Fruit fly (Drosophila melanogaster): ENCODE data around the gene mfrn.
A peak's percentile ranks its signal among the peaks of the same experiment; 100 is the strongest.

mfrn gene

DNA sequence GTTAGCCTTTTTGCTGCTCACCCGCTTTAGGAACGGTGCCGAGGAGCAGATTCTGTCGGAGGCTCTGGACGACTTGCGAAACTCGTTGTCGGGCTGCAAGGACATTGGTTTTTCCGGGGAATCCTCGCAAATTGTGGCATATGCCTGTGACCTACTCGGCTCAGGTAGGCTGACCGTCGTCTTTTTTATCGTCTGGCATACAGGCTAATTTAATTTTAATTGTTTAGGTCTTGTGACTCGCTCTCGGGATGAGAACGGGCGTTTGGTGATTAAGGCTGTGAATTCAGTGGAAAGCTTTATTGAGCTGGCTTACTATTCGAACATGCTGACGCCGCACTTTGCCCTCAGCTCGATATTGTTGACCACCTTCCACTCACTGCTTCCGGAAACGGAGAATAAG, 16.4 kb downstream of the mfrn start:
- TF ChIP-seq Jra (GFP tag; optimal IDR thresholded peaks at IDR 0.05) (no peak), Hnf4 (GFP tag; optimal IDR thresholded peaks at IDR 0.05) (no peak), br (GFP tag; optimal IDR thresholded peaks at IDR 0.05) (no peak), brk (GFP tag; optimal IDR thresholded peaks at IDR 0.05) (no peak)

DNA sequence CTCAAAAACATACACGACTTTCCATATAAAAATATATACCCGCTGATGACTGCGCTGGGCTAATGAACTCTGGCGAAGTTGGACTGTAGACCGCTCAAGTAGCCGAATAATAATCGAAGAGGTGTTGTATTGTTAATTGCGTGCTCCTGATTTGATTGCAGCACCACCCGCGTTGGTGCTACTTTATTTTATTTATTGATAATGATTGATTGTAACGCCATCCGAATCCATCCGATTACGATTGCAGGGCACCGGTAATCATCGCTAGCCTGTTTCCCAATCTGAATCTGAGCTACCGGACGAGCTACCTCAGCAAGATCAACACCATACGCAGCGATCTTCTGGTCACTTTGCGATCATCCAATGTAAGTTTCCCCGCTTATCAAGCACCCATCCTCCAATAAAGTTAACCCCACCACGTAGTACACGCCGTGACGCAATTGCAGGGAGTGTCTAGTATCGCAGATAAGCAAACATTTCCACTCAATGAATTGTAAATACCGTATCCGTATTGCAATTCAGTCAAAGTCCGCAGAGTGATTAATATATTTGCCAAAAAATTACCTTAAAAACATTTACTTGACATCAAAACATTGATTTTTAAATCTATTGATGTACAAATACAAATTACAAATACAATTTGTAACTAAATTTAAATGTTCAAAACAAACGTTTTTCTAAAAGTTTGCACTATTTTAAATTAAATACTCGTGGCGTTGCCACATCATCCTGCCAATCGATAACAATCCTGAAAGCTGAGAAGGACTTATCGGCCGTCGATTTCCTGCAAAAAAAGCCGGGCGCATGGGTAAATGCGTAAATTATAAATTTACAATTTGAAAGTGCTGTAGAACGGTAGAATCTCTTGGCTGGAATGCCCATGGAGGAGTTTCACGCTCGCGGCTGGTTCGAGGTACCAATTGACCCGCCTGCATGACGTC, 18.6 kb downstream of the mfrn start:
- TF ChIP-seq h (GFP tag; optimal IDR thresholded peaks at IDR 0.05), result peak; percentile 58
- no peak for TF ChIP-seq N (GFP tag; optimal IDR thresholded peaks at IDR 0.05)
- TF ChIP-seq Rel (GFP tag; optimal IDR thresholded peaks at IDR 0.05), result no peak
- peak; percentile 21 for TF ChIP-seq Rel (tag; optimal IDR thresholded peaks at IDR 0.05)
- peak; percentile 61 for TF ChIP-seq Hnf4 (GFP tag; optimal IDR thresholded peaks at IDR 0.05)

DNA sequence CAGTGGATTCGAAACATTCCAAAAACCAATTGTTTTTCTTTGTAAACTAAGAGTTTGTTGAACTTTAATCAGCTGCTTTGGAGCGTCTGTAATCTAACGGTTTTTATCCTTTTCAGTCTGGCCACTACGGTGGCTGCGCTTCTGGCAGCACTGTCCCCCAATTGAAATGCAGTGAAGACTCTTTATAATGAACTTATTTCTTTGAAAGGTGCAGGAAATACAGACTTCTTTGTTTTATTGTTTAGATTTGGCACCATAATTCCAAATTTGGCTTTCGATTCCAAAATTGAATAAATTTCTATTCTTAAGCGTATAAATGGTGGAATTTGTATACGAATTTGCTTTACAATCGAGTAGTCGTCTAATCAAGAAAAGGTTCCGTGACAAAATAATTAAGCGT, 19.7 kb downstream of the mfrn start, which contains the start of gene nenya:
TSS of gene nenya (minus strand) at position 35 of the 400 bp plus-strand sequence.
- TF ChIP-seq lola (GFP tag; optimal IDR thresholded peaks at IDR 0.05) (no peak), jim (GFP tag; optimal IDR thresholded peaks at IDR 0.05) (no peak), sage (GFP tag; optimal IDR thresholded peaks at IDR 0.05) (no peak), Hr83 (GFP tag; optimal IDR thresholded peaks at IDR 0.05; ENCODE audit: poor library complexity, severe bottlenecking) (no peak), HLH106 (tag; optimal IDR thresholded peaks at IDR 0.05) (no peak), rgr (GFP tag; optimal IDR thresholded peaks at IDR 0.05) (no peak), dl (GFP tag; optimal IDR thresholded peaks at IDR 0.05; ENCODE audit: insufficient read depth in 1 of 2, partially characterized antibody in 2 of 2) (no peak), ey (GFP tag; optimal IDR thresholded peaks at IDR 0.05) (no peak), N (GFP tag; optimal IDR thresholded peaks at IDR 0.05) (no peak), Hr78 (GFP tag; optimal IDR thresholded peaks at IDR 0.05) (no peak), pan (optimal IDR thresholded peaks at IDR 0.05) (no peak), CG9705 (GFP tag; optimal IDR thresholded peaks at IDR 0.05) (no peak), Abd-B (GFP tag; optimal IDR thresholded peaks at IDR 0.05) (no peak), foxo (GFP tag; optimal IDR thresholded peaks at IDR 0.05) (no peak), Mio (GFP tag; optimal IDR thresholded peaks at IDR 0.05) (no peak), fru (GFP tag; optimal IDR thresholded peaks at IDR 0.05) (no peak), h (GFP tag; optimal IDR thresholded peaks at IDR 0.05) (no peak), Dfd (GFP tag; optimal IDR thresholded peaks at IDR 0.05) (no peak)

DNA sequence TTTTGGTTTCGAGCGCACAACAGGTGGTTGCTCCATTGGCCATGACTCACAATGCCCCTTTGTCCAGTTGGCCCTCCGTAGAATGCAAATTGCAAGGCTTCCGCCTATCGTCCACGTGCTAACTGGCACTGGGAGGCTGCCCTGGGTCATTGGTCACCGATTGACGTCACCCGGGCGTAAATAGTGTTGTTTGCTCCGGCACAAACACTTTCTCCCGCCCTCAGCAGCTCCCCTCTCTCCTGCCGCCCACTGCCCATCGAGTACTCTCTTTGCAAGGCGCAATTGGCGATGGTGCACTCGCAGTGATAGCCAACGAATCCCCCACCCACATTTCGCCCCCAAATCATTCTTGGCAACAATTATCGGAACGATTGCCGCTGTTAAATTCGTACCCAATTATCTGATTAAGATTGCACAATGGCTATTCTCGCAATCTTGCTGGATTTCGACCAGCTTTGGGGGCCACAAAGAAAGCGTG, 21.0 kb downstream of the mfrn start:
- TF ChIP-seq sage (GFP tag; optimal IDR thresholded peaks at IDR 0.05), result no peak
- no peak for TF ChIP-seq Hnf4 (GFP tag; optimal IDR thresholded peaks at IDR 0.05)
- TF ChIP-seq fru (GFP tag; optimal IDR thresholded peaks at IDR 0.05), result no peak
- peak; percentile 74 for TF ChIP-seq h (GFP tag; optimal IDR thresholded peaks at IDR 0.05)
- no peak for TF ChIP-seq br (GFP tag; optimal IDR thresholded peaks at IDR 0.05)
- no peak for TF ChIP-seq dsf (GFP tag; optimal IDR thresholded peaks at IDR 0.05; ENCODE audit: borderline replicate concordance)
- TF ChIP-seq jim (GFP tag; optimal IDR thresholded peaks at IDR 0.05), result no peak
- TF ChIP-seq Hr83 (GFP tag; optimal IDR thresholded peaks at IDR 0.05; ENCODE audit: poor library complexity, severe bottlenecking), result no peak
- no peak for TF ChIP-seq Abd-B (GFP tag; optimal IDR thresholded peaks at IDR 0.05)
- no peak for TF ChIP-seq Dif (GFP tag; optimal IDR thresholded peaks at IDR 0.05; ENCODE audit: partially characterized antibody)
- TF ChIP-seq woc (GFP tag; optimal IDR thresholded peaks at IDR 0.05), result no peak
- no peak for TF ChIP-seq Rel (GFP tag; optimal IDR thresholded peaks at IDR 0.05)
- peak; percentile 24 for TF ChIP-seq Rel (tag; optimal IDR thresholded peaks at IDR 0.05)
- no peak for TF ChIP-seq brk (GFP tag; optimal IDR thresholded peaks at IDR 0.05)
- TF ChIP-seq tai (GFP tag; optimal IDR thresholded peaks at IDR 0.05), result no peak

DNA sequence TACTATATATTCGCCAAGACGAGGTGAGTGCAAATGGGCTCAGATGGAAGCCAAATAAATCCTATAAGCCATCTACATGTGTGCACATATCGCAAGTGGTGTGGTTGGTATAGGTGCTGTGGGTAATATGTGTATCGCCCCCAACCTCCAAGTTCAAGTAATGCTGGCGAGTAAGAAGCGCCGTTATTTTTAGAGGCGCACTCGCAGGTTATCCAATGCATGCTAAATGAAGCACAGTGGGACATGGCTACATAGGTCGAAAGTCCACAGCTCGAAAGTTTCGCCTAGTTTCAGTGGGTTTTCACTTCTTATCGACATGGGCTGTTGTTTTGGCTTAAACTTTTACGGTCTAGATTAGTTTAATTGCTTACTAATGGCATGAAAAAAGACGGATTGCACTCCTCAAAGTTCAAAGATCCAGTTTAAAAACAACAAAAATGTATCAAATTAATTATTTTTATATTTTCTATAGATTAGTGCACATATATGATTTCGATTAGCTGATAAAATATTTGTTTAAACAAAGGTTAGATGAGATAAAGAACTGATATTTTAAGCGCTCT, 21.8 kb downstream of the mfrn start:
- TF ChIP-seq Myc (optimal IDR thresholded peaks at IDR 0.05) (no peak), Hr83 (GFP tag; optimal IDR thresholded peaks at IDR 0.05; ENCODE audit: poor library complexity, severe bottlenecking) (no peak), Vsx2 (GFP tag; optimal IDR thresholded peaks at IDR 0.05; ENCODE audit: partially characterized antibody) (no peak), dl (GFP tag; optimal IDR thresholded peaks at IDR 0.05; ENCODE audit: insufficient read depth in 1 of 2, partially characterized antibody in 2 of 2) (no peak), Rel (GFP tag; optimal IDR thresholded peaks at IDR 0.05) (no peak), Rel (tag; optimal IDR thresholded peaks at IDR 0.05) (no peak), rgr (GFP tag; optimal IDR thresholded peaks at IDR 0.05) (no peak), h (GFP tag; optimal IDR thresholded peaks at IDR 0.05) (no peak), N (GFP tag; optimal IDR thresholded peaks at IDR 0.05) (no peak), CG32264 (GFP tag; optimal IDR thresholded peaks at IDR 0.05) (no peak), CG9705 (GFP tag; optimal IDR thresholded peaks at IDR 0.05) (no peak), Dif (GFP tag; optimal IDR thresholded peaks at IDR 0.05; ENCODE audit: partially characterized antibody) (no peak), Jra (GFP tag; optimal IDR thresholded peaks at IDR 0.05) (no peak), OdsH (GFP tag; optimal IDR thresholded peaks at IDR 0.05) (no peak), Sp1 (GFP tag; optimal IDR thresholded peaks at IDR 0.05) (no peak), Dfd (GFP tag; optimal IDR thresholded peaks at IDR 0.05) (no peak), CrebA (GFP tag; optimal IDR thresholded peaks at IDR 0.05; ENCODE audit: borderline replicate concordance) (no peak), psq (GFP tag; optimal IDR thresholded peaks at IDR 0.05) (peak; percentile 7), tai (GFP tag; optimal IDR thresholded peaks at IDR 0.05) (no peak), Abd-B (GFP tag; optimal IDR thresholded peaks at IDR 0.05) (no peak), HLH106 (tag; optimal IDR thresholded peaks at IDR 0.05) (peak; percentile 10), sv (GFP tag; optimal IDR thresholded peaks at IDR 0.05) (no peak), foxo (GFP tag; optimal IDR thresholded peaks at IDR 0.05) (peak in 1 of 2 experiments; percentile 27), ey (GFP tag; optimal IDR thresholded peaks at IDR 0.05) (no peak), pan (optimal IDR thresholded peaks at IDR 0.05) (no peak)
